Fruit fly (Drosophila melanogaster): Measurements from ENCODE around the gene CG4497.

- no peak for TF ChIP-seq CTCF (optimal IDR thresholded peaks at IDR 0.05)
- TF ChIP-seq CG8478 (optimal IDR thresholded peaks at IDR 0.05) = no peak
Measured at dm6 chr2L:7154861-7155594, 39.4 kb downstream of the CG4497 start.
